Worm (Caenorhabditis elegans): ENCODE results near the gene srd-70.

DNA sequence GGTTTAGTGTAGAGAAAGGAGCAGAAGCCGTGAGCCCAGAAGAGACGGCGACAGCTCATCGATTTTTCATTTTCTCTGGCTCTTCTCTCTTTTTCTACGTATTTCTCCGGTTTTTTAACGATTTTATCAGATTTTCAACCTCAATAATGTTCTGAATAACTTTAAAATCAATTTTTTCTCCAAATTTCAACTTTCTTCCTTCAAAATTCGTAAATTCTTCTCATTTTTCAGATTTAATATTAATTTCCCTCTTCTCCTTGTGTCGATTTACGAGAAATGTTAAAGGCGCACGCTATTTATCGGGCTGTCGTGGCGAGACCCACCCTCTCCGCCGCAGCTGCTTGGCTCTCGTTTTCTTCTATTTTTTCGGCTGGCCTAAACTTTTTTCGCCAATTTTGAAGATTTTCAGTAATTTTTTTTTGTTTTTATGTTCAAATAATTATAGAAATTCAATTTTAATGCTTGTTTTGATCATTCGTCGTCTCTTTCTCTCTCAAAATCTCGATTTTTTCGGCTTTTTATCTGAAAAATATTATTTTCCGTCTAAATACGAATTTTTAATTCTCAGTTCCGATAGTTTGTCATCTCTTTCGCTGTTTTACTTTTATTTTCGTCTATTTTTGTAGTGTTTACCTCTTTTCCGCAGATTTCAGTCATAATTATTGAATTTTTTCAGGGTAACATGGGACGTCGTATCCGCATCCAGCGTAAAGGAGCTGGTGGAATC, 25.3 kb downstream of the srd-70 start, which contains the start of the genes calf-1 and rpl-2:
- TF ChIP-seq Y67H2A.10 (GFP tag; conservative IDR thresholded peaks at IDR 0.05): no peak
- TF ChIP-seq snpc-1.1 (tag; optimal IDR thresholded peaks at IDR 0.05; ENCODE audit: insufficient read depth): no peak
- peak; percentile 21 for TF ChIP-seq efl-1 (GFP tag; optimal IDR thresholded peaks at IDR 0.05)
- TF ChIP-seq somi-1 (GFP tag; optimal IDR thresholded peaks at IDR 0.05): no peak
- no peak for TF ChIP-seq hsf-1 (GFP tag; IDR thresholded peaks at IDR 0.05)
- no peak for TF ChIP-seq unc-62 (GFP tag; optimal IDR thresholded peaks at IDR 0.05)
- no peak for TF ChIP-seq nfya-1 (tag; optimal IDR thresholded peaks at IDR 0.05; ENCODE audit: borderline replicate concordance, insufficient read depth)
- peak; percentile 44 for TF ChIP-seq snpc-4 (GFP tag; optimal IDR thresholded peaks at IDR 0.05)
- TF ChIP-seq snpc-4 (tag; optimal IDR thresholded peaks at IDR 0.05): peak in 2 of 4 experiments; percentile 9 to 36
- no peak for TF ChIP-seq lsy-27 (tag; optimal IDR thresholded peaks at IDR 0.05; ENCODE audit: borderline replicate concordance, insufficient read depth)
- no peak for TF ChIP-seq Y56A3A.18 (GFP tag; IDR thresholded peaks at IDR 0.05)
- TF ChIP-seq sea-2 (GFP tag; IDR thresholded peaks at IDR 0.05): no peak
- no peak for TF ChIP-seq die-1 (tag; optimal IDR thresholded peaks at IDR 0.05)
- TF ChIP-seq Y79H2A.3 (GFP tag; conservative IDR thresholded peaks at IDR 0.05): no peak

All from whole organism, young adult.